Worm (Caenorhabditis elegans): ENCODE measurements around the gene F46C8.8.

DNA sequence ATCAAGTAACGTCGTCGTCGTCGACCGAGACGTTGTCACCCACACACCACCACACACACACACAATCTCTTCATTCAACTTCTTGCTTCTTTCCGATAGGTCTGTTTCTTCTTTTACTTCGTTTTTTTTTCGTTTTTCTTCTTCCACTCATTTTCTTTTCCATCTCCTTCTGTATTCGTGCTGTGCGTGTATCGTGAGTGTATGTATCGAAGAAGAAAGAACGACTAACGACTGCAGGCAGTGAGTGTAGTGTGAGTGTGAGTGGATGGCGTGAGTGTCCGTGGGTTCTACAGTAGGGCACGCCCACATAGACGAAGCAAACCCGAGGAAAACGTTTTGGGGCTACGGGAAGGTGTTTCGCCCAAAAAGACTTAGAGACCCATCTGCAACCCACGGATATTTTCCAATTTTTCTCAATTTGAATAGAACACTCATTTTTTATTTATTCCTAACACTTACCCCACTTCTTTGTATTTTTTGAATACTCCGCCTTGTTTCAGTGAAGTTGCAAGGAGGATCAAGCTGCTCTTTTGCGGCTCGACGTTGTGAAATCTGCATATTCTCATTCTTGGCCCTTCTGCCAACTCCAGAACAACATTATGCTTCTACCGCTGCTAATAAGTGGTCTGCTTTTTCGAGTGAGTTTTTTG, 31.5 kb upstream of the F46C8.8 start, which contains the start of gene adt-2:
- no peak for TF ChIP-seq T07F8.4 (tag; optimal IDR thresholded peaks at IDR 0.05)
- TF ChIP-seq nfya-1 (tag; optimal IDR thresholded peaks at IDR 0.05; ENCODE audit: borderline replicate concordance, insufficient read depth) = no peak
- no peak for TF ChIP-seq egl-18 (GFP tag; IDR thresholded peaks at IDR 0.05)

Data from whole organism, young adult.